Worm (Caenorhabditis elegans): ENCODE data around the gene T08G5.1.

DNA sequence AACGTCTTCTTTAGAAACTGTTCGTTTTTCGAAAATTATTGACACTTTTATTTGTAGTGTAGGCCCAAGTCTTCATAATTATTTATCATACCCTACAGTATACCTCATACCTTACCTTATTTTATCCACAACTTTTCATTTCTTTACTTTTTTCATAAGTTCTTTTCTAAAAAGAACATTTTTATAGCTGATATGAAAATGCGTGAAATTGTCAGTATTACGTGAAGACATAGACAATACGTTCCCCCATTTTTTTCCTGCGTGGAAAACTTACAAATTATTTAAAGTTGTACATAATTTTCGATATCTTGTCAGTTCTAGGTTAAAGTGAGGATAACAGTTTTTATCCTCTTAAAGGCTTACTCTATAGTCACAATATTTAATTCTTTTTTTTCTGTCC lies 51.3 kb downstream of the T08G5.1 start:
- TF ChIP-seq ceh-16 (tag; optimal IDR thresholded peaks at IDR 0.05) (no peak), sem-4 (tag; optimal IDR thresholded peaks at IDR 0.05) (no peak), ztf-11 (tag; optimal IDR thresholded peaks at IDR 0.05) (no peak), nhr-25 (tag; optimal IDR thresholded peaks at IDR 0.05) (no peak), skn-1 (tag; optimal IDR thresholded peaks at IDR 0.05) (no peak), nhr-10 (tag; optimal IDR thresholded peaks at IDR 0.05) (no peak), elt-3 (tag; optimal IDR thresholded peaks at IDR 0.05) (no peak)
